Worm (Caenorhabditis elegans) whole organism, late embryonic: Measurements from ENCODE around the gene F22H10.11.

ENCODE experiments used
- T23F11.4 ChIP-seq: fragments of 200-800 bp; sonication (Bioruptor generic); optimal IDR thresholded peaks from 2 replicates; lab custom pipeline; 2018; ENCODE audit warnings: mild to moderate bottlenecking, missing genetic modification characterization, missing compliant biosample characterization
- ama-1 ChIP-seq: fragments of 150-350 bp; optimal IDR thresholded peaks from 2 replicates; lab custom pipeline; 2014
- ceh-48 ChIP-seq: sonication (generic microtip); optimal IDR thresholded peaks from 2 replicates; lab custom pipeline; 2016; ENCODE audit warnings: missing genetic modification characterization, inconsistent platforms, missing compliant biosample characterization
- ceh-9 ChIP-seq: sonication (generic microtip); optimal IDR thresholded peaks from 2 replicates; lab custom pipeline; 2016; ENCODE audit warnings: mild to moderate bottlenecking, missing genetic modification characterization, inconsistent platforms, missing compliant biosample characterization
- dve-1 ChIP-seq: sonication (generic microtip); optimal IDR thresholded peaks from 2 replicates; lab custom pipeline; 2017; ENCODE audit warnings: antibody characterized with exemption, mild to moderate bottlenecking, missing genetic modification characterization, missing compliant biosample characterization
- elt-2 ChIP-seq: sonication (generic microtip); optimal IDR thresholded peaks from 2 replicates; lab custom pipeline; 2016; ENCODE audit warnings: missing genetic modification reagents, missing genetic modification characterization, missing compliant biosample characterization
- gmeb-2 ChIP-seq: sonication (generic microtip); optimal IDR thresholded peaks from 2 replicates; lab custom pipeline; 2016; ENCODE audit warnings: missing genetic modification characterization, inconsistent platforms, missing compliant biosample characterization
- hlh-15 ChIP-seq: sonication (generic microtip); optimal IDR thresholded peaks from 2 replicates; lab custom pipeline; 2016; ENCODE audit warnings: missing genetic modification characterization, missing compliant biosample characterization
- lin-11 ChIP-seq: fragments of 200-800 bp; sonication (Bioruptor generic); optimal IDR thresholded peaks from 2 replicates; lab custom pipeline; 2018; ENCODE audit warnings: mild to moderate bottlenecking, missing genetic modification characterization, missing compliant biosample characterization
- pat-9 ChIP-seq: fragments of 200-800 bp; sonication (Bioruptor generic); optimal IDR thresholded peaks from 2 replicates; lab custom pipeline; 2018; ENCODE audit warnings: mild to moderate bottlenecking, missing genetic modification characterization, moderate library complexity, missing compliant biosample characterization
- rnt-1 ChIP-seq: sonication (generic microtip); optimal IDR thresholded peaks from 2 replicates; lab custom pipeline; 2016; ENCODE audit warnings: missing genetic modification characterization, missing compliant biosample characterization

- TF ChIP-seq hlh-15 (tag; lab: Kevin White, UChicago) = no peak
- no peak for TF ChIP-seq pat-9 (tag; lab: Kevin White, UChicago)
- no peak for TF ChIP-seq lin-11
- no peak for TF ChIP-seq T23F11.4 (GFP tag; lab: Kevin White, UChicago)
- TF ChIP-seq ama-1 = no peak
- no peak for TF ChIP-seq ceh-9
- TF ChIP-seq gmeb-2 (tag; lab: Kevin White, UChicago) = no peak
- no peak for TF ChIP-seq dve-1
- no peak for TF ChIP-seq elt-2 (tag; lab: Kevin White, UChicago)
- TF ChIP-seq rnt-1 = no peak
- TF ChIP-seq ceh-48 (tag; lab: Kevin White, UChicago) = no peak
These were observed 29.5 kb downstream of the F22H10.11 start for ce11 chrX:16658309-16658708.
